Fruit fly (Drosophila melanogaster): ENCODE results near the gene chas.
A peak's percentile ranks its signal among the peaks of the same experiment; 100 is the strongest.

chas gene

DNA sequence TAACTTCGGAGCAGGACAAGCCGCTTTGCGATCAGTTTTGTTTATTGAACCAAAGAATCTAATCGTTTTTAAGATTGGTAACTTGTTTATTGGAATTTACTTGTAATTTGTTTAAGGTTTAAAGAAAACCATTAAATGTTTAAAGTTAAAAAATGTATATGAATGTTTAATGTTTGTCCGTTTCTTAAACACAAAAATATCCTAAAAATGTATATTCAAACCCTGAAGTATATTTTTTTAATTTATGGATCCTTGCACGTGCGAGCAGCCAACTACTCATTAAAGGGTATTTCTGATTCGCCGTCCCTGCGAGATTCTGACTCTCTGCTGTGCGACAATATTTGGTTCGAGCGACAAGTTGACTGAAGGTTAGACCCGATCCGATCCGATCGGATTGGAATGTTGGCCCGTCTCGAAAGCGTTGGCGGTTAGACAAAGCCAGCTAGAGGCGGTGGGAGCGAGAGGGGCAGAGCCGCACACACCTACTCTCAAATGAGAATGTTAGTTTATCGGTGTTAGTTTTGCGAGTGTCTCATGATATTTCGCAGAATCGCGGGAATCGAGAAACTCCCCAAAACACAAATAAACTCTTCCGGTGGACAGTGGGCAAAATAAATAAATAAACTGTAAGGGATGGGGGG, 454 bp upstream of the chas start (continued):
- TF ChIP-seq sug (tag; optimal IDR thresholded peaks at IDR 0.05), result peak; percentile 88
- 0 out of 3 replicates have a peak, but pooled peaks have one; percentile 44 for TF ChIP-seq ci (GFP tag; IDR thresholded peaks at IDR 0.05)
- peak; percentile 80 for TF ChIP-seq CG16815 (GFP tag; optimal IDR thresholded peaks at IDR 0.05)
- peak; percentile 39 for TF ChIP-seq CG13123 (GFP tag; optimal IDR thresholded peaks at IDR 0.05)
- peak; percentile 21 for TF ChIP-seq CG17186 (GFP tag; optimal IDR thresholded peaks at IDR 0.05)
- TF ChIP-seq CG12942 (GFP tag; optimal IDR thresholded peaks at IDR 0.05), result peak; percentile 71
- TF ChIP-seq grau (tag; optimal IDR thresholded peaks at IDR 0.05), result peak; percentile 91
- peak; percentile 72 for TF ChIP-seq slou (GFP tag; optimal IDR thresholded peaks at IDR 0.05)
- no peak for TF ChIP-seq CG7271 (tag; optimal IDR thresholded peaks at IDR 0.05)
- TF ChIP-seq oc (tag; optimal IDR thresholded peaks at IDR 0.05), result peak; percentile 53
- TF ChIP-seq CG12659 (GFP tag; optimal IDR thresholded peaks at IDR 0.05), result peak; percentile 93
- TF ChIP-seq CG10366 (GFP tag; IDR thresholded peaks at IDR 0.05), result peak; percentile 65
- TF ChIP-seq CG6175 (GFP tag; IDR thresholded peaks at IDR 0.05), result no peak
- TF ChIP-seq croc (GFP tag; conservative IDR thresholded peaks at IDR 0.05), result peak; percentile 62
- peak; percentile 25 for TF ChIP-seq CTCF (GFP tag; optimal IDR thresholded peaks at IDR 0.05)
- peak; percentile 85 for TF ChIP-seq lmd (GFP tag; IDR thresholded peaks at IDR 0.05)
- peak; percentile 99 for TF ChIP-seq D19A (tag; optimal IDR thresholded peaks at IDR 0.05)
- TF ChIP-seq CG14965 (GFP tag; optimal IDR thresholded peaks at IDR 0.05; ENCODE audit: borderline replicate concordance), result peak; percentile 18
- peak; percentile 86; the same call in 2 of the 3 replicates for TF ChIP-seq Dbx (GFP tag; IDR thresholded peaks at IDR 0.05)
- TF ChIP-seq CG13287 (GFP tag; IDR thresholded peaks at IDR 0.05; ENCODE audit: partially characterized antibody), result no peak
- no peak for TF ChIP-seq sc (optimal IDR thresholded peaks at IDR 0.05)
- peak; percentile 59 for TF ChIP-seq sc (GFP tag; optimal IDR thresholded peaks at IDR 0.05)
- TF ChIP-seq ATbp (GFP tag; optimal IDR thresholded peaks at IDR 0.05), result peak; percentile 78
- peak; percentile 11 for TF ChIP-seq CG4282 (GFP tag; optimal IDR thresholded peaks at IDR 0.05)
- TF ChIP-seq schlank (tag; optimal IDR thresholded peaks at IDR 0.05), result peak; percentile 14
- peak; percentile 86 for TF ChIP-seq CG10543 (GFP tag; optimal IDR thresholded peaks at IDR 0.05)
- TF ChIP-seq vfl (GFP tag; optimal IDR thresholded peaks at IDR 0.05), result peak; percentile 75
- peak; percentile 81 for TF ChIP-seq CG6813 (GFP tag; optimal IDR thresholded peaks at IDR 0.05)
- TF ChIP-seq CG12299 (tag; optimal IDR thresholded peaks at IDR 0.05), result peak; percentile 82
- peak; percentile 69 for TF ChIP-seq emc (GFP tag; optimal IDR thresholded peaks at IDR 0.05)
- peak; percentile 62 for TF ChIP-seq sqz (GFP tag; optimal IDR thresholded peaks at IDR 0.05)
- TF ChIP-seq Rx (GFP tag; IDR thresholded peaks at IDR 0.05), result 0 out of 2 replicates have a peak, but pooled peaks have one; percentile 25
- TF ChIP-seq ftz-f1 (GFP tag; optimal IDR thresholded peaks at IDR 0.05), result peak; percentile 79
- no peak; the same call in 1 of the 2 replicates for TF ChIP-seq amos (GFP tag; IDR thresholded peaks at IDR 0.05; ENCODE audit: partially characterized antibody)
- TF ChIP-seq CG9797 (GFP tag; optimal IDR thresholded peaks at IDR 0.05), result peak; percentile 14
- TF ChIP-seq CG18764 (GFP tag; optimal IDR thresholded peaks at IDR 0.05), result peak; percentile 68
- TF ChIP-seq fd96Cb (tag; optimal IDR thresholded peaks at IDR 0.05), result peak; percentile 83
- peak in 1 of 3 experiments; percentile 58 for TF ChIP-seq Stat92E (GFP tag; optimal IDR thresholded peaks at IDR 0.05)
- peak; percentile 83 for TF ChIP-seq CG12744 (GFP tag; optimal IDR thresholded peaks at IDR 0.05)
- peak; percentile 75 for TF ChIP-seq CG16863 (GFP tag; optimal IDR thresholded peaks at IDR 0.05)
- TF ChIP-seq pum (GFP tag; optimal IDR thresholded peaks at IDR 0.05), result peak; percentile 78
- no peak for TF ChIP-seq sna (GFP tag; IDR thresholded peaks at IDR 0.05; ENCODE audit: partially characterized antibody)
- no peak for TF ChIP-seq h (optimal IDR thresholded peaks at IDR 0.05)
- TF ChIP-seq CG31224 (GFP tag; IDR thresholded peaks at IDR 0.05), result peak; percentile 62; the same call in 1 of the 2 replicates
- peak; percentile 61 for TF ChIP-seq Hmx (GFP tag; optimal IDR thresholded peaks at IDR 0.05)
- TF ChIP-seq Bgb (GFP tag; IDR thresholded peaks at IDR 0.05; ENCODE audit: partially characterized antibody), result no peak
- peak; percentile 75 for TF ChIP-seq Hand (GFP tag; optimal IDR thresholded peaks at IDR 0.05)
- TF ChIP-seq CG2116 (GFP tag; optimal IDR thresholded peaks at IDR 0.05), result peak; percentile 56
- TF ChIP-seq chif (GFP tag; optimal IDR thresholded peaks at IDR 0.05), result peak; percentile 69 to 86
- TF ChIP-seq seq (GFP tag; IDR thresholded peaks at IDR 0.05), result peak; percentile 87

All from whole organism, embryonic.